Worm (Caenorhabditis elegans) whole organism, L4 larva: ENCODE results near the gene C13G3.1.

Source experiments
- T20F7.1 ChIP-seq: fragments of 200-800 bp; sonication (Bioruptor generic); optimal IDR thresholded peaks from 2 replicates; lab custom pipeline; 2018; ENCODE audit warnings: mild to moderate bottlenecking, missing genetic modification characterization, missing compliant biosample characterization
- ZK337.2 ChIP-seq: fragments of 200-800 bp; sonication (Bioruptor generic); IDR thresholded peaks from 2 replicates; pipeline ENCODE4 v1.3.6; 2022; ENCODE audit warnings: missing genetic modification reagents, missing genetic modification characterization, missing compliant biosample characterization
- aha-1 ChIP-seq: fragments of 150-350 bp; peaks from one replicate; lab custom pipeline; 2014; ENCODE audit warnings: missing biosample characterization, missing genetic modification characterization
- arid-1 ChIP-seq: fragments of 200-800 bp; sonication (Bioruptor generic); conservative IDR thresholded peaks from 2 replicates; pipeline ENCODE4 v1.3.6; 2022; ENCODE audit warnings: missing genetic modification reagents, missing genetic modification characterization, missing compliant biosample characterization
- ceh-20 ChIP-seq: fragments of 200-800 bp; sonication (Bioruptor generic); IDR thresholded peaks from 2 replicates; pipeline ENCODE4 v1.3.6; 2022; ENCODE audit warnings: missing genetic modification reagents, missing genetic modification characterization, missing compliant biosample characterization
- ceh-28 ChIP-seq: fragments of 150-350 bp; optimal IDR thresholded peaks from 2 replicates; lab custom pipeline; 2014; ENCODE audit warnings: missing biosample characterization, missing genetic modification reagents, missing genetic modification characterization
- ceh-44 ChIP-seq: fragments of 200-800 bp; sonication (Bioruptor generic); IDR thresholded peaks from 2 replicates; pipeline ENCODE4 v1.3.6; 2022; ENCODE audit warnings: missing genetic modification reagents, missing genetic modification characterization, missing compliant biosample characterization
- ces-1 ChIP-seq: fragments of 150-350 bp; sonication (generic microtip); optimal IDR thresholded peaks from 4 replicates; lab custom pipeline; 2014; ENCODE audit warnings: missing biosample characterization, missing genetic modification reagents, missing genetic modification characterization
- daf-16 ChIP-seq, 3 experiments: sonication (generic microtip); optimal IDR thresholded peaks; 2 replicates each; lab custom pipeline; 2016 to 2017; ENCODE audit warnings: missing genetic modification characterization in 3 of 3, missing genetic modification reagents in 3 of 3, mild to moderate bottlenecking in 2 of 3, missing compliant biosample characterization in 2 of 3, missing biosample characterization in 1 of 3, moderate library complexity in 1 of 3
- dmd-9 ChIP-seq: fragments of 200-800 bp; sonication (Bioruptor generic); IDR thresholded peaks from 2 replicates; pipeline ENCODE4 v1.3.6; 2022; ENCODE audit warnings: missing genetic modification reagents, missing genetic modification characterization, missing compliant biosample characterization
- duxl-1 ChIP-seq: sonication (generic microtip); optimal IDR thresholded peaks from 2 replicates; lab custom pipeline; 2016; ENCODE audit warnings: mild to moderate bottlenecking, missing genetic modification characterization, moderate library complexity, missing compliant biosample characterization; ENCODE audit not compliant: poor library complexity
- egl-27 ChIP-seq: sonication (generic microtip); optimal IDR thresholded peaks from 3 replicates; lab custom pipeline; 2017; ENCODE audit warnings: missing biosample characterization, missing genetic modification reagents, missing genetic modification characterization
- fkh-10 ChIP-seq: fragments of 150-350 bp; optimal IDR thresholded peaks from 2 replicates; lab custom pipeline; 2014; ENCODE audit warnings: missing biosample characterization, missing genetic modification reagents, missing genetic modification characterization
- gei-8 ChIP-seq: fragments of 200-800 bp; sonication (Bioruptor generic); optimal IDR thresholded peaks from 2 replicates; lab custom pipeline; 2018; ENCODE audit warnings: mild to moderate bottlenecking, missing genetic modification characterization, missing compliant biosample characterization
- hmg-1.1 ChIP-seq: fragments of 200-800 bp; sonication (Bioruptor generic); IDR thresholded peaks from 2 replicates; pipeline ENCODE4 v1.3.6; 2022; ENCODE audit warnings: missing genetic modification reagents, missing genetic modification characterization, missing compliant biosample characterization
- mep-1 ChIP-seq: fragments of 150-350 bp; sonication (generic microtip); optimal IDR thresholded peaks from 3 replicates; lab custom pipeline; 2014; ENCODE audit warnings: missing biosample characterization, missing genetic modification characterization
- nhr-10 ChIP-seq: fragments of 150-350 bp; optimal IDR thresholded peaks from 2 replicates; lab custom pipeline; 2014; ENCODE audit warnings: missing biosample characterization, missing genetic modification characterization
- nhr-11 ChIP-seq: fragments of 150-350 bp; optimal IDR thresholded peaks from 2 replicates; lab custom pipeline; 2014; ENCODE audit warnings: missing biosample characterization, missing genetic modification characterization
- nhr-111 ChIP-seq: fragments of 200-800 bp; sonication (Bioruptor generic); optimal IDR thresholded peaks from 2 replicates; lab custom pipeline; 2018; ENCODE audit warnings: mild to moderate bottlenecking, missing genetic modification characterization, missing compliant biosample characterization
- nhr-237 ChIP-seq: sonication (generic microtip); optimal IDR thresholded peaks from 2 replicates; lab custom pipeline; 2017; ENCODE audit warnings: missing biosample characterization, missing genetic modification characterization
- nhr-25 ChIP-seq: sonication (generic microtip); optimal IDR thresholded peaks from 2 replicates; lab custom pipeline; 2017; ENCODE audit warnings: missing genetic modification characterization, mild to moderate bottlenecking, missing compliant biosample characterization, antibody characterized with exemption, moderate library complexity, borderline replicate concordance; ENCODE audit not compliant: insufficient read depth
- nhr-28 ChIP-seq: fragments of 150-350 bp; optimal IDR thresholded peaks from 2 replicates; lab custom pipeline; 2014; ENCODE audit warnings: missing biosample characterization, missing genetic modification characterization
- nhr-42 ChIP-seq: fragments of 200-800 bp; sonication (Bioruptor generic); IDR thresholded peaks from 2 replicates; pipeline ENCODE4 v1.3.6; 2022; ENCODE audit warnings: missing genetic modification characterization, missing compliant biosample characterization
- nhr-6 ChIP-seq: fragments of 150-350 bp; optimal IDR thresholded peaks from 2 replicates; lab custom pipeline; 2014; ENCODE audit warnings: missing biosample characterization, missing genetic modification characterization
- pha-4 ChIP-seq, 2 experiments: fragments of 150-350 bp in 1 of 2; fragments of 200-800 bp in 1 of 2; sonication (Bioruptor generic) in 1 of 2; IDR thresholded peaks in 1 of 2; optimal IDR thresholded peaks in 1 of 2; 2 replicates each; pipeline versions ENCODE4 v1.3.6 to Lab custom; 2014 to 2022; ENCODE audit warnings: missing genetic modification characterization in 2 of 2, missing genetic modification reagents in 2 of 2, missing biosample characterization in 1 of 2, missing compliant biosample characterization in 1 of 2
- rbr-2 ChIP-seq: sonication (generic microtip); optimal IDR thresholded peaks from 2 replicates; lab custom pipeline; 2016; ENCODE audit warnings: missing genotype, missing genetic modification characterization, missing compliant biosample characterization
- skn-1 ChIP-seq: fragments of 150-350 bp; optimal IDR thresholded peaks from 2 replicates; lab custom pipeline; 2014; ENCODE audit warnings: missing biosample characterization, missing genetic modification characterization
- unc-39 ChIP-seq: sonication (generic microtip); optimal IDR thresholded peaks from 2 replicates; lab custom pipeline; 2017; ENCODE audit warnings: missing biosample characterization, missing genetic modification characterization
- unc-62 ChIP-seq, 3 experiments: fragments of 150-350 bp in 1 of 3; sonication (generic microtip); optimal IDR thresholded peaks in 2 of 3; peaks in 1 of 3; 1 replicate in 1 of 3; 2 replicates in 2 of 3; lab custom pipeline; 2014 to 2017; ENCODE audit warnings: missing biosample characterization in 3 of 3, missing genetic modification characterization in 3 of 3, missing genetic modification reagents in 3 of 3, missing genotype in 1 of 3
- zag-1 ChIP-seq: fragments of 150-350 bp; optimal IDR thresholded peaks from 2 replicates; lab custom pipeline; 2014; ENCODE audit warnings: missing biosample characterization, missing genetic modification characterization
- zfp-2 ChIP-seq: sonication (generic microtip); optimal IDR thresholded peaks from 2 replicates; lab custom pipeline; 2016; ENCODE audit warnings: mild to moderate bottlenecking, missing genetic modification characterization, missing compliant biosample characterization

The C13G3.1 gene

DNA sequence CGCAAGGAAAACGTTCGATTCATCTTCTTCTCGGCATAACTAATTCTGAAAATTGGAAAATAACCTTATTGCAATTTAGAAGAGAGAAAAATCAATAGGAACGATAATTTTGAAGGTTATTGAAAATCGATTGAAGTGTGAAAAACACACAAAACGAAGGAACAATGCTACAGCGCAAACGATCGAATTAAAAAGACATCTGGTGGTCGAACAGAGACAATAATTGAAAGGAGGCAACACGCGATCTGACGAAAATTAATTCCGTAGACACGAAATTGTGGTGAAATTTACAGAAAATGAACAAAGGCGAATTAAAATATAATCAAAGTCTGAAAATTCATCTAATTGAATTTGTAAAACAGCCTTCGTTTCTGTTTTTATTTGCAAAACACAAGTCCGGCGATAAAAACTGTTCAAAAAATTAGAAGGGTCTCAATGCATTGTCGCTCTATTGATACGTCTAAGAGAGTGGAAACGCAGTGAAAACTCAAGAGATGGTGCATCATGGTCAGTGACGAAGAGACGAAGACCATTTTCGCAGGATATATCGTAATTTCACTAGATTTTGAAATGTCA, 27.2 kb upstream of the C13G3.1 start, which contains the start of gene pak-2 (continued):
- peak; percentile 63 for TF ChIP-seq hmg-1.1 (GFP tag; lab: Robert Waterston, UW)
- no peak for TF ChIP-seq daf-16 (GFP tag; optimal IDR thresholded peaks at IDR 0.05; lab: Kevin White, UChicago)
- TF ChIP-seq daf-16 (tag; optimal IDR thresholded peaks at IDR 0.05; lab: Kevin White, UChicago), result peak; percentile 39
- TF ChIP-seq T20F7.1, result peak; percentile 82
- TF ChIP-seq nhr-11 (tag; lab: Kevin White, UChicago), result peak; percentile 71
- TF ChIP-seq unc-39 (tag; lab: Kevin White, UChicago), result no peak
- no peak for TF ChIP-seq nhr-111
- TF ChIP-seq duxl-1, result peak; percentile 28
- TF ChIP-seq dmd-9 (GFP tag; lab: Robert Waterston, UW), result 0 out of 2 replicates have a peak, but pooled peaks have one; percentile 49
- TF ChIP-seq nhr-237, result no peak
- no peak for TF ChIP-seq skn-1 (tag; lab: Kevin White, UChicago)
- no peak for TF ChIP-seq egl-27 (tag; lab: Kevin White, UChicago)
- TF ChIP-seq unc-62 (GFP tag; optimal IDR thresholded peaks at IDR 0.05 in 1 of 2; lab: Kevin White, UChicago), result peak in 1 of 2 experiments; percentile 52
- TF ChIP-seq unc-62 (tag; optimal IDR thresholded peaks at IDR 0.05; lab: Kevin White, UChicago), result no peak
- peak; percentile 68 for TF ChIP-seq rbr-2 (tag; lab: Kevin White, UChicago)
- peak; percentile 90 for TF ChIP-seq mep-1 (tag; lab: Kevin White, UChicago)
- TF ChIP-seq nhr-10 (tag; lab: Kevin White, UChicago), result no peak
- peak; percentile 62; the same call in 1 of the 2 replicates for TF ChIP-seq ZK337.2 (GFP tag; lab: Robert Waterston, UW)
- TF ChIP-seq nhr-25 (tag; lab: Kevin White, UChicago), result peak; percentile 62
- TF ChIP-seq nhr-42 (GFP tag; lab: Robert Waterston, UW), result no peak
- TF ChIP-seq nhr-6 (tag; lab: Kevin White, UChicago), result peak; percentile 10
- TF ChIP-seq zfp-2 (tag; lab: Kevin White, UChicago), result no peak
- no peak for TF ChIP-seq gei-8 (GFP tag; lab: Kevin White, UChicago)
- TF ChIP-seq ceh-44 (GFP tag; lab: Robert Waterston, UW), result 0 out of 2 replicates have a peak, but pooled peaks have one; percentile 11
- no peak for TF ChIP-seq arid-1 (GFP tag; lab: Robert Waterston, UW)
- TF ChIP-seq zag-1 (tag; lab: Kevin White, UChicago), result no peak

DNA sequence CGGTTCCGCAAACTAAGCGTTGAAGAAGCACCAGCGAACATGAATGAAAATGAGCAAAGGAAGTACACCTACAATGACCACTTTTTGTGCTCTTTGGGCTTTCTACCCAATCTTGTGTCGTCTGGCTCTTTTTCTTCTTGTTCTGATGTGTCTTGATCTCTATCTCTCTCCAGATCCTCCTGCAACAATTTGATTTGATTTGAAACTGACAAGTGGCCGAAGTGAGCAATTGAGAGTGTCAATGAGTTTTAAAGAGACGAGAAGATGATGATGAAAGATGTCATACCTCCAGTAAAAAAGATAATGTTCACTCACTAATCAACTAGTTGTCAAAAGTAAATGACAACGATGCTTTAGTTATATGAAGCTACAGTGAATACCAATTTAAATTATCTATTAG, 22.5 kb upstream of the C13G3.1 start, which contains the start of gene pptr-2:
TSS of gene pptr-2 (minus strand) at position 184 of the 400 bp plus-strand sequence.
- TF ChIP-seq ces-1 (GFP tag; lab: Kevin White, UChicago), result no peak
- TF ChIP-seq nhr-28, result no peak
- TF ChIP-seq ceh-20, result 0 out of 2 replicates have a peak, but pooled peaks have one; percentile 39
- TF ChIP-seq nhr-11 (tag; lab: Kevin White, UChicago), result peak; percentile 58
- TF ChIP-seq unc-62 (GFP tag; optimal IDR thresholded peaks at IDR 0.05 in 1 of 2; lab: Kevin White, UChicago), result peak in 1 of 2 experiments; percentile 74
- no peak for TF ChIP-seq unc-62 (tag; optimal IDR thresholded peaks at IDR 0.05; lab: Kevin White, UChicago)

DNA sequence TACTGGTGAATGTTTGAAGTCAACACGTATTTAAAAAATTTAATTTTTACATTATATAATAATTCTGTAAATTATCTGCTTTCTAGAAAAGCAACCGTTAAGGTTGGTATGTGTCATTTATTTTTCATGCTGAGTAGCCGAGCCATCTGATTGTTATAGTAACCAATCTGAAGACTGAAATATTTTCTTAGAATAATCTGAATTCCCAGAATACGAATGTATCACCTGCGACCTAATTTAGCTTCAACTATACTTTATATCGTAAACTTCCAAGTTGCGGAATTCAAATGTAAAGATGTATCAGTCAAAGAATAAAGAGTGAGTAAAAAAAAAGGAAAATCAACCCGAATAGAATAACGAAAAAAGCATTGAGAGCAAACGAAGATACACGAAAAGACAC, 21.0 kb upstream of the C13G3.1 start:
- TF ChIP-seq fkh-10 (GFP tag; lab: Kevin White, UChicago) (peak; percentile 11), ceh-28 (no peak), aha-1 (peak; percentile 72)
- TF ChIP-seq, all 104 proteins: peak for 2

DNA sequence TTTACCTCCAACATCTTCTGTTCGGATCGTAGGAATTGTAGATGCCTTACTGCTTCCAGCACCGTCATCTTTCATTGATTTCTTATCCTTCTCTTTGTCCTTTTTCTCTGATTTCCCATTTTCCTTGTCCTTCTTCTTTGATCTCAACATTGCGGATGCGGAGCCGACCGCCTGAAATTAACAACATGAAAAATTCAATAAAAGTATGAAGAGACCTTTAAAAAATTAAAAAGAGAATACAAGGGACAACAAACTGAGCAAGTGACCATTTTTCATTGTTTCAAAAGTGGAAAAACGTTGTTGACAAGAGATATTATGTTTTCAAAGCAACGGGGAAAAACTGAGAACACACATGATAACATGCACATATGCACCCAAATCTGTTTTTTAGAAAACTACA, 18.4 kb upstream of the C13G3.1 start:
- no peak for TF ChIP-seq skn-1 (tag; lab: Kevin White, UChicago)
- no peak for TF ChIP-seq pha-4 (GFP tag; IDR thresholded peaks at IDR 0.05; lab: Robert Waterston, UW)
- TF ChIP-seq pha-4 (tag; optimal IDR thresholded peaks at IDR 0.05; lab: Kevin White, UChicago), result no peak
- peak in 1 of 2 experiments; percentile 93 for TF ChIP-seq unc-62 (GFP tag; optimal IDR thresholded peaks at IDR 0.05 in 1 of 2; lab: Kevin White, UChicago)
- no peak for TF ChIP-seq unc-62 (tag; optimal IDR thresholded peaks at IDR 0.05; lab: Kevin White, UChicago)
- TF ChIP-seq fkh-10 (GFP tag; lab: Kevin White, UChicago), result no peak
